Fruit fly (Drosophila melanogaster): ENCODE data around the gene Akh.

The Akh gene

DNA sequence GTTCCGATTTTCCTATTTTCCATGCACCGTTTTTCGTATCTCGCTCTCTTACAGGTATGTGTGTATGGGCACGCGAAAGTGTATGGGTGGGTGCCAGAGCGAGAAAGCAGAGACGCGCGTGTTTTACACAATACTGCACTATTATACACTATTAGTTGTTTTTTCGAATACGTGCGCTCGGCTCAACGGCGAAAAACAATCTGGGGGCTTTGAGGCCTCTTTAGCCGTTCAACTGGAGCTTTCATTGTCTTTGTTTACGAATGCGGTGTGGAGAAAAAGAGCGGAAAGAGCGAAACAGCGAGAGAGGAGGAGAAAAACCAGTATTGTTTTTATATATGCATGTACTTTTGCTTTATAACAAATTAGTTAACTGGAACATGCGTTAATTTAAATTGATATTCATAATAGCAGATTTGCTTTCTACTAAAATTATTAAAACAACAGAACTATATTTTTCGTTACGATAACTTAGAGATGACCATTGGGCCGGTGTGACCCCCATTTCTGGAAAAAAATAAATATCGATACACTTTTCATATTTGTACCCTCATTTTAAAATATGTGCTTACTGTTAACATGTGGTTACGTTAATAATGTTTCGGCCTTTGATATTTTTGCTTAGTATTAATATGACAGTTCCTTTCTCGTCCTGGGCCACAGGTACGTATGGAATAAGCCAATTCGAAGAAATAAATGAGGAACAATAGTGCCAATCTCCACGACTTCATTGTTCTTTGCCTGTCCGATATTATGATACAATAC lies 38.6 kb upstream of the Akh start, which contains the start of gene CG14995 (continued):
- no peak for TF ChIP-seq CG1024 (GFP tag; IDR thresholded peaks at IDR 0.05)
- no peak for TF ChIP-seq CG7357 (GFP tag; IDR thresholded peaks at IDR 0.05)
- TF ChIP-seq hb (GFP tag; IDR thresholded peaks at IDR 0.05; ENCODE audit: partially characterized antibody) = peak; percentile 25; the same call in 2 of the 3 replicates
- TF ChIP-seq CG11560 (tag; IDR thresholded peaks at IDR 0.05) = no peak
- peak; percentile 62 for TF ChIP-seq Myb (GFP tag; optimal IDR thresholded peaks at IDR 0.05)
- no peak for TF ChIP-seq zfh1 (GFP tag; IDR thresholded peaks at IDR 0.05)
- no peak for TF ChIP-seq jumu (GFP tag; optimal IDR thresholded peaks at IDR 0.05)
- TF ChIP-seq ewg (GFP tag; optimal IDR thresholded peaks at IDR 0.05) = no peak
- peak; percentile 77 for TF ChIP-seq mirr (GFP tag; optimal IDR thresholded peaks at IDR 0.05)
- no peak for TF ChIP-seq gsb (GFP tag; IDR thresholded peaks at IDR 0.05)
- TF ChIP-seq CG2202 (tag; optimal IDR thresholded peaks at IDR 0.05) = no peak
- TF ChIP-seq CG11398 (GFP tag; optimal IDR thresholded peaks at IDR 0.05) = no peak
- peak; percentile 51 for TF ChIP-seq CG5180 (GFP tag; optimal IDR thresholded peaks at IDR 0.05)
- TF ChIP-seq CG2712 (tag; optimal IDR thresholded peaks at IDR 0.05) = peak; percentile 31
- no peak for TF ChIP-seq CG5245 (GFP tag; optimal IDR thresholded peaks at IDR 0.05)
- no peak for TF ChIP-seq CrebB (tag; optimal IDR thresholded peaks at IDR 0.05)
- no peak for TF ChIP-seq Hr78 (GFP tag; optimal IDR thresholded peaks at IDR 0.05)
- no peak for TF ChIP-seq aop (GFP tag; IDR thresholded peaks at IDR 0.05)
- TF ChIP-seq sug (tag; optimal IDR thresholded peaks at IDR 0.05) = peak; percentile 43
- TF ChIP-seq CG15601 (tag; optimal IDR thresholded peaks at IDR 0.05) = peak; percentile 16
- TF ChIP-seq HmgZ (tag; optimal IDR thresholded peaks at IDR 0.05) = no peak
- no peak for TF ChIP-seq trh (GFP tag; optimal IDR thresholded peaks at IDR 0.05)
- TF ChIP-seq CG9437 (GFP tag; optimal IDR thresholded peaks at IDR 0.05) = peak; percentile 27
- no peak for TF ChIP-seq pita (GFP tag; optimal IDR thresholded peaks at IDR 0.05)
- no peak for TF ChIP-seq CG13624 (GFP tag; optimal IDR thresholded peaks at IDR 0.05)
- no peak for TF ChIP-seq CG6175 (GFP tag; IDR thresholded peaks at IDR 0.05)
- TF ChIP-seq ase (GFP tag; IDR thresholded peaks at IDR 0.05) = no peak
- peak; percentile 0 for TF ChIP-seq CG12391 (tag; optimal IDR thresholded peaks at IDR 0.05)
- no peak for TF ChIP-seq CG9609 (GFP tag; optimal IDR thresholded peaks at IDR 0.05)
- TF ChIP-seq dan (GFP tag; IDR thresholded peaks at IDR 0.05) = no peak
- TF ChIP-seq Lpt (GFP tag; optimal IDR thresholded peaks at IDR 0.05) = no peak
- no peak for TF ChIP-seq CG16863 (GFP tag; optimal IDR thresholded peaks at IDR 0.05)
- no peak for TF ChIP-seq lilli (GFP tag; optimal IDR thresholded peaks at IDR 0.05)
- TF ChIP-seq CG4328 (GFP tag; optimal IDR thresholded peaks at IDR 0.05) = peak; percentile 29
- TF ChIP-seq bab2 (GFP tag; optimal IDR thresholded peaks at IDR 0.05) = no peak
- TF ChIP-seq CG10979 (tag; optimal IDR thresholded peaks at IDR 0.05) = peak; percentile 8
- TF ChIP-seq schlank (tag; optimal IDR thresholded peaks at IDR 0.05) = no peak
- no peak for TF ChIP-seq CG33213 (GFP tag; optimal IDR thresholded peaks at IDR 0.05)
- peak; percentile 72 for TF ChIP-seq Fer1 (GFP tag; optimal IDR thresholded peaks at IDR 0.05)
- 0 out of 2 replicates have a peak, but pooled peaks have one; percentile 10 for TF ChIP-seq CG10321 (GFP tag; IDR thresholded peaks at IDR 0.05)
- no peak for TF ChIP-seq gcm2 (GFP tag; optimal IDR thresholded peaks at IDR 0.05)
- TF ChIP-seq pnt (GFP tag; optimal IDR thresholded peaks at IDR 0.05) = no peak
- TF ChIP-seq corto (GFP tag; optimal IDR thresholded peaks at IDR 0.05) = no peak
- TF ChIP-seq stc (GFP tag; IDR thresholded peaks at IDR 0.05) = no peak; the same call in 1 of the 2 replicates
- TF ChIP-seq da (GFP tag; optimal IDR thresholded peaks at IDR 0.05) = no peak
- TF ChIP-seq HLH54F (GFP tag; optimal IDR thresholded peaks at IDR 0.05) = no peak
- TF ChIP-seq CG42726 (GFP tag; IDR thresholded peaks at IDR 0.05; ENCODE audit: partially characterized antibody) = 0 out of 2 replicates have a peak, but pooled peaks have one; percentile 49
- TF ChIP-seq pan (optimal IDR thresholded peaks at IDR 0.05) = no peak
- TF ChIP-seq pan (GFP tag; optimal IDR thresholded peaks at IDR 0.05 in 1 of 2, IDR thresholded peaks at IDR 0.05 in 1 of 2) = no peak
- TF ChIP-seq Rfx (GFP tag; IDR thresholded peaks at IDR 0.05) = peak; percentile 8; the same call in 1 of the 2 replicates
- no peak for TF ChIP-seq CG14014 (GFP tag; IDR thresholded peaks at IDR 0.05)

Data from whole organism, embryonic.